Worm (Caenorhabditis elegans) whole organism, L3 larva: ENCODE measurements around the gene nap-1.

Experiments
- R02D3.7 ChIP-seq: fragments of 150-350 bp; optimal IDR thresholded peaks from 2 replicates; lab custom pipeline; 2014; ENCODE audit warnings: missing biosample characterization, missing genetic modification characterization
- aly-2 ChIP-seq: fragments of 150-350 bp; optimal IDR thresholded peaks from 2 replicates; lab custom pipeline; 2014; ENCODE audit warnings: missing biosample characterization, missing genetic modification characterization
- daf-12 ChIP-seq: fragments of 150-350 bp; optimal IDR thresholded peaks from 2 replicates; lab custom pipeline; 2014; ENCODE audit warnings: missing biosample characterization, missing genetic modification reagents, missing genetic modification characterization
- egl-27 ChIP-seq: sonication (generic microtip); optimal IDR thresholded peaks from 4 replicates; lab custom pipeline; 2017; ENCODE audit warnings: missing biosample characterization, missing genetic modification reagents, missing genetic modification characterization
- egl-5 ChIP-seq: fragments of 150-350 bp; optimal IDR thresholded peaks from 2 replicates; lab custom pipeline; 2017; ENCODE audit warnings: missing biosample characterization, missing genetic modification reagents, missing genetic modification characterization, inconsistent platforms
- elt-1 ChIP-seq: fragments of 150-350 bp; optimal IDR thresholded peaks from 2 replicates; lab custom pipeline; 2014; ENCODE audit warnings: missing biosample characterization, missing genetic modification characterization
- elt-3 ChIP-seq, 3 experiments: fragments of 150-350 bp in 1 of 3; sonication (generic microtip) in 2 of 3; optimal IDR thresholded peaks; 2 replicates in 2 of 3; 4 replicates in 1 of 3; lab custom pipeline; 2014 to 2017; ENCODE audit warnings: missing biosample characterization in 3 of 3, missing genetic modification characterization in 3 of 3
- mdl-1 ChIP-seq: fragments of 150-350 bp; optimal IDR thresholded peaks from 2 replicates; lab custom pipeline; 2014; ENCODE audit warnings: missing biosample characterization, missing genetic modification characterization
- nhr-23 ChIP-seq: fragments of 150-350 bp; optimal IDR thresholded peaks from 2 replicates; lab custom pipeline; 2014; ENCODE audit warnings: missing biosample characterization, missing genetic modification reagents, missing genetic modification characterization
- nhr-28 ChIP-seq: fragments of 150-350 bp; optimal IDR thresholded peaks from 2 replicates; lab custom pipeline; 2014; ENCODE audit warnings: missing biosample characterization, missing genetic modification characterization
- nhr-77 ChIP-seq: fragments of 150-350 bp; optimal IDR thresholded peaks from 2 replicates; lab custom pipeline; 2014; ENCODE audit warnings: missing biosample characterization, missing genetic modification characterization
- skn-1 ChIP-seq: fragments of 150-350 bp; optimal IDR thresholded peaks from 2 replicates; lab custom pipeline; 2014; ENCODE audit warnings: missing biosample characterization, missing genetic modification characterization

ce11 chrIV:8397814-8398213 lies 18.7 kb upstream of the nap-1 start:
- TF ChIP-seq elt-1 (tag; lab: Kevin White, UChicago) (no peak), aly-2 (tag; lab: Kevin White, UChicago) (no peak), mdl-1 (no peak), skn-1 (tag; lab: Kevin White, UChicago) (no peak), nhr-28 (tag; lab: Kevin White, UChicago) (no peak), nhr-77 (tag; lab: Kevin White, UChicago) (no peak), egl-5 (tag; lab: Kevin White, UChicago) (no peak), R02D3.7 (no peak), elt-3 (tag; optimal IDR thresholded peaks at IDR 0.05; lab: Kevin White, UChicago) (no peak), egl-27 (no peak), nhr-23 (tag; lab: Kevin White, UChicago) (no peak), daf-12 (tag; lab: Kevin White, UChicago) (no peak)
